Worm (Caenorhabditis elegans) whole organism, L2 larva: ENCODE data around the gene C08A9.3.

Experiments used
- F13H6.1 ChIP-seq: sonication (generic microtip); optimal IDR thresholded peaks from 2 replicates; lab custom pipeline; 2016; ENCODE audit warnings: missing genetic modification characterization, missing compliant biosample characterization
- R02D3.7 ChIP-seq: fragments of 150-350 bp; optimal IDR thresholded peaks from 2 replicates; lab custom pipeline; 2014; ENCODE audit warnings: missing biosample characterization, missing genetic modification characterization
- Y55F3AM.14 ChIP-seq: fragments of 200-800 bp; sonication (Bioruptor generic); optimal IDR thresholded peaks from 2 replicates; lab custom pipeline; 2018; ENCODE audit warnings: mild to moderate bottlenecking, missing genetic modification characterization, missing compliant biosample characterization
- aly-2 ChIP-seq: fragments of 150-350 bp; optimal IDR thresholded peaks from 2 replicates; lab custom pipeline; 2014; ENCODE audit warnings: missing biosample characterization, missing genetic modification characterization
- ama-1 ChIP-seq: fragments of 150-350 bp; optimal IDR thresholded peaks from 2 replicates; lab custom pipeline; 2018; ENCODE audit warnings: inconsistent platforms
- blmp-1 ChIP-seq: sonication (generic microtip); optimal IDR thresholded peaks from 2 replicates; lab custom pipeline; 2017; ENCODE audit warnings: missing genetic modification characterization, mild to moderate bottlenecking, missing compliant biosample characterization, antibody characterized with exemption, moderate library complexity; ENCODE audit not compliant: insufficient read depth
- crh-2 ChIP-seq: sonication (generic microtip); optimal IDR thresholded peaks from 2 replicates; lab custom pipeline; 2017; ENCODE audit warnings: missing biosample characterization, missing genetic modification characterization
- dmd-4 ChIP-seq: sonication (generic microtip); optimal IDR thresholded peaks from 2 replicates; lab custom pipeline; 2017; ENCODE audit warnings: missing biosample characterization, missing genetic modification characterization
- egl-27 ChIP-seq: sonication (generic microtip); optimal IDR thresholded peaks from 3 replicates; lab custom pipeline; 2017; ENCODE audit warnings: missing biosample characterization, missing genetic modification reagents, missing genetic modification characterization
- elt-1 ChIP-seq: fragments of 150-350 bp; optimal IDR thresholded peaks from 2 replicates; lab custom pipeline; 2014; ENCODE audit warnings: missing biosample characterization, missing genetic modification characterization
- elt-3 ChIP-seq: sonication (generic microtip); optimal IDR thresholded peaks from 2 replicates; lab custom pipeline; 2017; ENCODE audit warnings: missing biosample characterization, missing genetic modification characterization
- fos-1 ChIP-seq: fragments of 150-350 bp; optimal IDR thresholded peaks from 2 replicates; lab custom pipeline; 2014; ENCODE audit warnings: missing biosample characterization, missing genetic modification characterization
- gmeb-1 ChIP-seq: fragments of 150-350 bp; optimal IDR thresholded peaks from 2 replicates; lab custom pipeline; 2014; ENCODE audit warnings: missing biosample characterization, missing genetic modification characterization
- lin-11 ChIP-seq: fragments of 150-350 bp; sonication (generic microtip); optimal IDR thresholded peaks from 2 replicates; lab custom pipeline; 2014; ENCODE audit warnings: missing biosample characterization, missing genetic modification characterization, inconsistent platforms, mixed read lengths
- lin-13 ChIP-seq: fragments of 150-350 bp; optimal IDR thresholded peaks from 2 replicates; lab custom pipeline; 2014; ENCODE audit warnings: missing biosample characterization, missing genetic modification reagents, missing genetic modification characterization
- lin-39 ChIP-seq: fragments of 150-350 bp; optimal IDR thresholded peaks from 2 replicates; lab custom pipeline; 2014; ENCODE audit warnings: missing biosample characterization, missing genetic modification reagents, missing genetic modification characterization
- lsy-2 ChIP-seq, 2 experiments: fragments of 150-350 bp in 1 of 2; sonication (generic microtip) in 1 of 2; optimal IDR thresholded peaks; 2 replicates each; lab custom pipeline; 2014 to 2017; ENCODE audit warnings: missing biosample characterization in 2 of 2, missing genetic modification characterization in 2 of 2
- mab-5 ChIP-seq: fragments of 150-350 bp; optimal IDR thresholded peaks from 2 replicates; lab custom pipeline; 2014; ENCODE audit warnings: missing biosample characterization, missing genetic modification characterization
- mdl-1 ChIP-seq, 2 experiments: fragments of 150-350 bp in 1 of 2; sonication (generic microtip) in 1 of 2; optimal IDR thresholded peaks; 2 replicates each; lab custom pipeline; 2017; ENCODE audit warnings: missing biosample characterization in 2 of 2, missing genetic modification characterization in 2 of 2
- nhr-11 ChIP-seq: fragments of 150-350 bp; optimal IDR thresholded peaks from 2 replicates; lab custom pipeline; 2014; ENCODE audit warnings: missing biosample characterization, missing genetic modification characterization
- nhr-12 ChIP-seq: fragments of 150-350 bp; optimal IDR thresholded peaks from 2 replicates; lab custom pipeline; 2014; ENCODE audit warnings: missing biosample characterization, missing genetic modification characterization
- nhr-129 ChIP-seq: fragments of 150-350 bp; optimal IDR thresholded peaks from 2 replicates; lab custom pipeline; 2014; ENCODE audit warnings: missing biosample characterization, missing genetic modification characterization
- nhr-21 ChIP-seq: fragments of 150-350 bp; optimal IDR thresholded peaks from 2 replicates; lab custom pipeline; 2014; ENCODE audit warnings: missing biosample characterization, missing genetic modification characterization
- nhr-23 ChIP-seq: fragments of 150-350 bp; optimal IDR thresholded peaks from 2 replicates; lab custom pipeline; 2014; ENCODE audit warnings: missing biosample characterization, missing genetic modification reagents, missing genetic modification characterization
- nhr-6 ChIP-seq: fragments of 150-350 bp; optimal IDR thresholded peaks from 2 replicates; lab custom pipeline; 2014; ENCODE audit warnings: missing biosample characterization, missing genetic modification characterization
- nhr-77 ChIP-seq: fragments of 150-350 bp; optimal IDR thresholded peaks from 2 replicates; lab custom pipeline; 2014; ENCODE audit warnings: missing biosample characterization, missing genetic modification characterization
- skn-1 ChIP-seq: sonication (generic microtip); optimal IDR thresholded peaks from 2 replicates; lab custom pipeline; 2017; ENCODE audit warnings: missing biosample characterization, missing genetic modification characterization
- sma-3 ChIP-seq: sonication (generic microtip); optimal IDR thresholded peaks from 2 replicates; lab custom pipeline; 2016; ENCODE audit warnings: missing genetic modification reagents, missing genetic modification characterization, missing compliant biosample characterization
- sma-9 ChIP-seq, 2 experiments: fragments of 150-350 bp in 1 of 2; sonication (generic microtip) in 1 of 2; optimal IDR thresholded peaks; 2 replicates each; lab custom pipeline; 2014 to 2016; ENCODE audit warnings: missing genetic modification characterization in 2 of 2, mild to moderate bottlenecking in 1 of 2, missing biosample characterization in 1 of 2, missing compliant biosample characterization in 1 of 2, missing genetic modification reagents in 1 of 2, moderate library complexity in 1 of 2
- snpc-4 ChIP-seq: fragments of 150-350 bp; optimal IDR thresholded peaks from 2 replicates; lab custom pipeline; 2014; ENCODE audit warnings: missing biosample characterization, missing genetic modification characterization
- unc-39 ChIP-seq: fragments of 150-350 bp; optimal IDR thresholded peaks from 2 replicates; lab custom pipeline; 2014; ENCODE audit warnings: missing biosample characterization, missing genetic modification characterization
- unc-55 ChIP-seq: fragments of 150-350 bp; sonication (generic microtip); optimal IDR thresholded peaks from 3 replicates; lab custom pipeline; 2014; ENCODE audit warnings: missing biosample characterization, missing genetic modification reagents, missing genetic modification characterization
- unc-62 ChIP-seq: fragments of 150-350 bp; optimal IDR thresholded peaks from 2 replicates; lab custom pipeline; 2014; ENCODE audit warnings: missing biosample characterization, missing genetic modification reagents, missing genetic modification characterization
- ztf-11 ChIP-seq: sonication (generic microtip); optimal IDR thresholded peaks from 2 replicates; lab custom pipeline; 2017; ENCODE audit warnings: missing biosample characterization, missing genetic modification characterization
- ztf-4 ChIP-seq: fragments of 150-350 bp; optimal IDR thresholded peaks from 2 replicates; lab custom pipeline; 2014; ENCODE audit warnings: missing biosample characterization, missing genetic modification characterization

C08A9.3 gene

DNA sequence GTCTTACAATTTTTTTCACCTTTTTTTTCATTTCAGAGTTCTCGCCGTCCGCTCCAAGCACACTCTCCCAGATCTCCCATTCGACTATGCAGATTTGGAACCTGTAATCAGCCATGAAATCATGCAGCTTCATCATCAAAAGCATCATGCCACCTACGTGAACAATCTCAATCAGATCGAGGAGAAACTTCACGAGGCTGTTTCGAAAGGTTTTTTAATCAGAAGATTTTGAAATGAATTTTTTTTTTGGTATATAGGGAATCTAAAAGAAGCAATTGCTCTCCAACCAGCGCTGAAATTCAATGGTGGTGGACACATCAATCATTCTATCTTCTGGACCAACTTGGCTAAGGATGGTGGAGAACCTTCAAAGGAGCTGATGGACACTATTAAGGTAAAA is at the start of gene C08A9.3:
Gene C08A9.3 (minus strand): TSS at position 101 of the 400 bp plus-strand sequence.
- TF ChIP-seq egl-27 (tag; lab: Kevin White, UChicago): no peak
- TF ChIP-seq sma-9 (GFP tag; optimal IDR thresholded peaks at IDR 0.05; lab: Kevin White, UChicago): no peak
- TF ChIP-seq sma-9 (tag; optimal IDR thresholded peaks at IDR 0.05; lab: Kevin White, UChicago): no peak
- TF ChIP-seq unc-39 (tag; lab: Kevin White, UChicago): no peak
- no peak for TF ChIP-seq lin-11 (tag; lab: Kevin White, UChicago)
- no peak for TF ChIP-seq elt-1 (tag; lab: Kevin White, UChicago)
- no peak for TF ChIP-seq fos-1 (tag; lab: Kevin White, UChicago)
- TF ChIP-seq ztf-4 (tag; lab: Kevin White, UChicago): no peak
- no peak for TF ChIP-seq gmeb-1 (tag; lab: Kevin White, UChicago)
- TF ChIP-seq dmd-4 (tag; lab: Kevin White, UChicago): no peak

ce11 chrX:17140447-17140846 is 47.3 kb upstream of the C08A9.3 start:
- TF ChIP-seq sma-3 (GFP tag; lab: Kevin White, UChicago) (peak; percentile 23), ztf-11 (tag; lab: Kevin White, UChicago) (no peak), lsy-2 (tag; optimal IDR thresholded peaks at IDR 0.05; lab: Kevin White, UChicago) (peak in 1 of 2 experiments; percentile 9), fos-1 (tag; lab: Kevin White, UChicago) (peak; percentile 47), gmeb-1 (tag; lab: Kevin White, UChicago) (no peak), crh-2 (tag; lab: Kevin White, UChicago) (peak; percentile 16), sma-9 (GFP tag; optimal IDR thresholded peaks at IDR 0.05; lab: Kevin White, UChicago) (peak; percentile 27), sma-9 (tag; optimal IDR thresholded peaks at IDR 0.05; lab: Kevin White, UChicago) (no peak)

DNA sequence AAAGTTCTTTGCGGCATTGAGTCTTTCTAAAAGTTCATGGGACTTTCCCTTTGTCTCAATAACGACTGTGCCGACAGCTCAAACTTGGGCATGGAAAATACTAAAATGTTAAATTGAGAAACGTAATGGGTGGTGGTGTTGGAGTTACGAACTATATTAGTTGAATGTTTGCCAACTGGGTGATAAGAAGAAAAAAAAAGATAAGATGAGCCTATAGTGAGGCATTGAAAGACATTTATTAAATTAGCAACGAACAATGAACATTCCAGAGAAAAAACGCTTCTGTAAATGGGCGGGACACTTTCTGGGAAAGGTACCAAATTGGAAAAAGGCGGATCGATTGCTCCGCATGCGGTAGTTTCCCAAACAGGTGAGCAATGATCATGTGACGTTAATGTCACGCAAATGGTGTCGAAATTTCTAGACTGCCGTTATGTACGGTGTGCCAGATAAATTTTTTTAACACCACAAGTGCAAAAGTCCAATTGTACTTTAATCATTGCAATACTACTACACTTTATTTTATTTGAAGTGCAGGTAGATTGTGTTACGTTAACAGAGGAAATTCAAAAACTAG is 46.2 kb upstream of the C08A9.3 start:
- peak; percentile 36 for TF ChIP-seq crh-2 (tag; lab: Kevin White, UChicago)
- no peak for TF ChIP-seq aly-2 (tag; lab: Kevin White, UChicago)
- peak; percentile 15 for TF ChIP-seq fos-1 (tag; lab: Kevin White, UChicago)
- TF ChIP-seq unc-62 (GFP tag; lab: Kevin White, UChicago): no peak
- peak; percentile 13 for TF ChIP-seq sma-3 (GFP tag; lab: Kevin White, UChicago)
- TF ChIP-seq sma-9 (GFP tag; optimal IDR thresholded peaks at IDR 0.05; lab: Kevin White, UChicago): peak; percentile 31
- TF ChIP-seq sma-9 (tag; optimal IDR thresholded peaks at IDR 0.05; lab: Kevin White, UChicago): no peak
- peak; percentile 8 for TF ChIP-seq F13H6.1 (tag; lab: Kevin White, UChicago)
- TF ChIP-seq skn-1 (tag; lab: Kevin White, UChicago): no peak
- peak; percentile 7 for TF ChIP-seq nhr-129 (tag; lab: Kevin White, UChicago)
- TF ChIP-seq nhr-77 (tag; lab: Kevin White, UChicago): no peak
- TF ChIP-seq blmp-1 (tag; lab: Kevin White, UChicago): peak; percentile 1
- TF ChIP-seq, all 48 proteins: peak for 7

DNA sequence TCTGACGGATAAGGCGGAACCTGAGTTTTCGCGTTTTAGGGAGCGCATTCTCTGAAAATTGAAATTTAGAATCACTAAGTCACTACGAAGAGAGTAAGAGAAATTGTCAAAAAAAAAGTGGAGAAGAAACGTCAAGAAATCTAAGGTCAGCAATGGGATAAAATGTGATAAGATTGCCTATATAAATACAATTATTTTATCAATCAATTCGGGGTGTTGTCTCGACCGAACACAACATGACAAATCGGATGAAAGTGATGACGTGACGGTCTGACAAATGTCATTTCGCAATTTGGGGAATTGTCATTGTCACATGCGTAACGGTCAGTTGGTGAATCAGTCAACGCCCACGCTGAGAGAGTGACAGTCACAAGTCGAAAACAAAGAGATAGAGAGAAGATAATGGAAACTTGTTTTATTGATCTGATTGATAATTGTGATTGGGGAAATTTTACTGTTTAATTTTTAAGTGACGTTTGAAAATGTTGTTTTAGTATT is 45.0 kb upstream of the C08A9.3 start, which contains the start of gene cnp-3:
Gene cnp-3 (minus strand): TSS at position 51 of the 498 bp plus-strand sequence.
- TF ChIP-seq lin-39 (tag; lab: Kevin White, UChicago) (no peak), ama-1 (lab: Kevin White, UChicago) (no peak), egl-27 (tag; lab: Kevin White, UChicago) (no peak), gmeb-1 (tag; lab: Kevin White, UChicago) (peak; percentile 26), unc-39 (tag; lab: Kevin White, UChicago) (no peak), nhr-23 (no peak), Y55F3AM.14 (GFP tag; lab: Kevin White, UChicago) (no peak), unc-55 (GFP tag; lab: Kevin White, UChicago) (no peak), fos-1 (tag; lab: Kevin White, UChicago) (peak; percentile 63), nhr-12 (tag; lab: Kevin White, UChicago) (no peak), nhr-21 (tag; lab: Kevin White, UChicago) (peak; percentile 77), F13H6.1 (tag; lab: Kevin White, UChicago) (no peak), nhr-129 (tag; lab: Kevin White, UChicago) (peak; percentile 1), nhr-6 (no peak), nhr-11 (tag; lab: Kevin White, UChicago) (no peak), lin-13 (GFP tag; lab: Kevin White, UChicago) (no peak), aly-2 (tag; lab: Kevin White, UChicago) (no peak), snpc-4 (tag; lab: Kevin White, UChicago) (no peak), lsy-2 (tag; optimal IDR thresholded peaks at IDR 0.05; lab: Kevin White, UChicago) (no peak), R02D3.7 (tag; lab: Kevin White, UChicago) (no peak), skn-1 (tag; lab: Kevin White, UChicago) (peak; percentile 32), crh-2 (tag; lab: Kevin White, UChicago) (peak; percentile 41), elt-3 (tag; lab: Kevin White, UChicago) (no peak), blmp-1 (tag; lab: Kevin White, UChicago) (peak; percentile 44), sma-3 (GFP tag; lab: Kevin White, UChicago) (peak; percentile 80), mdl-1 (tag; optimal IDR thresholded peaks at IDR 0.05; lab: Kevin White, UChicago) (no peak), mab-5 (tag; lab: Kevin White, UChicago) (no peak)
